Worm (Caenorhabditis elegans) whole organism, midembryonic: ENCODE results near the gene F20A1.6.

Source experiments
- klf-2 ChIP-seq: fragments of 200-800 bp; sonication (Bioruptor generic); conservative IDR thresholded peaks from 2 replicates; pipeline ENCODE4 v1.3.6; 2022; ENCODE audit warnings: missing genetic modification reagents, missing genetic modification characterization, missing compliant biosample characterization
- med-1 ChIP-seq: sonication (generic microtip); optimal IDR thresholded peaks from 2 replicates; lab custom pipeline; 2017; ENCODE audit warnings: missing genetic modification characterization, mild to moderate bottlenecking, missing compliant biosample characterization, antibody characterized with exemption, missing genetic modification reagents; ENCODE audit not compliant: insufficient read depth
- tab-1 ChIP-seq: fragments of 200-800 bp; sonication (Bioruptor generic); IDR thresholded peaks from 2 replicates; pipeline ENCODE4 v1.3.6; 2022; ENCODE audit warnings: missing genetic modification characterization, missing compliant biosample characterization

DNA sequence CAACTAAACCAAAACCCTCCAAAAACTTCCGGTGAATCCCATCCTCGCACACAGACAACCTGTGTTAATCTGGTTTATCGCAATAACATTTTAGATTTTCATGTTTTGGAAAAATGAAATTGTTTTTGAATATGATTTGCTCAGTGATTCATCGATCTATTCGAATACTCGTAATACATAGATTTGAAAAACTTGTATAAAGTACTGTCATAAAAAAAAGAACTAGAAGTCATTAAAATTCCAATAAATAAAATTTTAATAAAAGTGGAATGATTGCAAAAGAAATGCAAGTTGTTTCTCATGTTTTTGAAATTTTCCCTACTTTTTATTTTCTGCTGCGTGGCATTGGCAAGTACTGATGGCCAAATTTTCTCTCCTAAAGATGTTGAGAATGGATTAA is 27.6 kb upstream of the F20A1.6 start, which contains the start of gene spig-8:
- TF ChIP-seq med-1 (GFP tag; lab: Kevin White, UChicago), result no peak
- TF ChIP-seq tab-1 (GFP tag; lab: Robert Waterston, UW), result no peak
- no peak for TF ChIP-seq klf-2 (GFP tag; lab: Robert Waterston, UW)
